Fruit fly (Drosophila melanogaster): ENCODE measurements around the gene kug.

kug gene

DNA sequence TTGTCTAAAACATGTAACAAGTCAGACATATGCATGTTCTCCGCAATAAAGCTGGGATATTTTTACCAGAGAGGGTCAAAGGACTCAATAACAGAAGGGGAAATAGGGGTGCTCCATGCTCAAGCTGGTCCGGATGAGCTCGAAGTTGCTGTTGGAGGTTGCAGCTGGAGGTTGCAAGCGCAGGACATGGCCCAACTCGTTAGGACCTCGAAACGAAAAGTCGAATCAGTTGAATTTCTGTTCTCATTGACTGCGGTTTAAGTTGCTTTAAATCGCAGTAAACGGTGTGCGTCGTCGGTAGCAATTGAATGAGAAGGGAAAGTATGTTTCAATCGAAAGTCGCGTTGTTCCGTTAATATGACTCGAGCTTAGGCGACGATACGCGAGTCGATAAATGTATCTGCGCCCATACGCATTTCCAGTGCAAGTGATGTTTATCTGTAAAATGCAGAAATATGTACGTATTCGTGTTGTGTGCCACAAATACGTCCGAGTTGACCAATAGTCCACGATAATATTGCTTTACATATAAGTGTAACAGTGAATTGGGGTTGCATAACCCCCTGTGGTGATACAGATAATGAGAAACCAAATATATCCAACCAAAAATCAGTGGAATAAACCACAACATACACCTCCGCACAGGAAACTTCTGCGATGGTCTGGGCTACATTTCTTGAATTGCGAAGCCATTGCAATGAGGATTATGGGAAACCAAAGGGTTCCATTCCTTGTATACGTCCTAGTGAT is at the start of gene kug:
kug (plus strand) TSS at position 269 of the 750 bp plus-strand sequence.
- no peak for TF ChIP-seq CG10366 (GFP tag; IDR thresholded peaks at IDR 0.05)
- peak; percentile 6 for TF ChIP-seq CG6813 (GFP tag; optimal IDR thresholded peaks at IDR 0.05)
- TF ChIP-seq Dad (GFP tag; optimal IDR thresholded peaks at IDR 0.05), result no peak
- TF ChIP-seq z (GFP tag; IDR thresholded peaks at IDR 0.05), result 0 out of 3 replicates have a peak, but pooled peaks have one; percentile 33
- TF ChIP-seq nerfin-2 (GFP tag; IDR thresholded peaks at IDR 0.05; ENCODE audit: partially characterized antibody), result 0 out of 2 replicates have a peak, but pooled peaks have one; percentile 39
- TF ChIP-seq CG31365 (tag; optimal IDR thresholded peaks at IDR 0.05), result no peak
- TF ChIP-seq Atf-2 (GFP tag; optimal IDR thresholded peaks at IDR 0.05), result no peak
- peak; percentile 96 for TF ChIP-seq CG15601 (tag; optimal IDR thresholded peaks at IDR 0.05)
- peak; percentile 19; the same call in 1 of the 2 replicates for TF ChIP-seq Bgb (GFP tag; IDR thresholded peaks at IDR 0.05; ENCODE audit: partially characterized antibody)
- peak; percentile 1 for TF ChIP-seq mirr (GFP tag; optimal IDR thresholded peaks at IDR 0.05)
- 0 out of 3 replicates have a peak, but pooled peaks have one; percentile 27 for TF ChIP-seq CG6791 (GFP tag; IDR thresholded peaks at IDR 0.05; ENCODE audit: partially characterized antibody)
- peak; percentile 46 for TF ChIP-seq D (optimal IDR thresholded peaks at IDR 0.05)
- no peak for TF ChIP-seq D (GFP tag; optimal IDR thresholded peaks at IDR 0.05)
- 0 out of 3 replicates have a peak, but pooled peaks have one; percentile 18 for TF ChIP-seq vnd (GFP tag; IDR thresholded peaks at IDR 0.05; ENCODE audit: partially characterized antibody)
- TF ChIP-seq CG5180 (GFP tag; optimal IDR thresholded peaks at IDR 0.05), result peak; percentile 98
- TF ChIP-seq hkb (optimal IDR thresholded peaks at IDR 0.05), result no peak
- 0 out of 2 replicates have a peak, but pooled peaks have one; percentile 5 for TF ChIP-seq hkb (GFP tag; IDR thresholded peaks at IDR 0.05)
- TF ChIP-seq Pdp1 (GFP tag; optimal IDR thresholded peaks at IDR 0.05), result peak in 1 of 2 experiments; percentile 46
- no peak for TF ChIP-seq tna (GFP tag; IDR thresholded peaks at IDR 0.05; ENCODE audit: partially characterized antibody)
- peak in 1 of 2 experiments; percentile 69 for TF ChIP-seq eve (GFP tag; optimal IDR thresholded peaks at IDR 0.05)
- peak; percentile 59 for TF ChIP-seq Med (GFP tag)
- TF ChIP-seq Jarid2 (GFP tag; optimal IDR thresholded peaks at IDR 0.05), result peak; percentile 24
- 0 out of 2 replicates have a peak, but pooled peaks have one; percentile 31 for TF ChIP-seq bbx (GFP tag; IDR thresholded peaks at IDR 0.05; ENCODE audit: partially characterized antibody)
- TF ChIP-seq zfh1 (GFP tag; IDR thresholded peaks at IDR 0.05), result 0 out of 3 replicates have a peak, but pooled peaks have one; percentile 3

DNA sequence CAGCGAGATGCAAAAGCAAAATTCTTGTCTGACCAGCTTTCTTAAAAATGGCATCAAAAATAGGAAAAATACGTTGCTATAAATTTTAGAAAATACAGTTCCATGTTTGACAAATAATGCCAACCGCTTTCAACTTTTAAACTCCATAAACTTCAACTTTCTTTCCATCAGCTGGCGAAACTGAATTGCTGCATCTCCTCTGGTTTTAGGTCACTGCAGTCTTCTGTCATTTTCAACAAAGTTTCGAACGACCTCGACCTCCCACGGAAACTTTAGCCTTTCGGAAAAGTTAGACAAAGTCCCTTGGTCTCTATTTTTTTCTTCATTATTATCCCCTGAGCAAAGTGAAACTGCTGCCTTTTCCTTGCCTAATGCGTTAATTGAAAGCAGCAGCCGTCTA is 49.4 kb upstream of the kug start, which contains the start of gene CG42263:
CG42263 (minus strand) TSS at position 101 of the 400 bp plus-strand sequence.
- no peak for TF ChIP-seq CG8478 (optimal IDR thresholded peaks at IDR 0.05)
- no peak for TF ChIP-seq CG8388 (GFP tag; optimal IDR thresholded peaks at IDR 0.05)
- no peak for TF ChIP-seq CG13894 (tag; optimal IDR thresholded peaks at IDR 0.05)
- TF ChIP-seq stc (GFP tag; IDR thresholded peaks at IDR 0.05), result no peak
- TF ChIP-seq ind (GFP tag; optimal IDR thresholded peaks at IDR 0.05), result no peak
- TF ChIP-seq MESR4 (GFP tag; optimal IDR thresholded peaks at IDR 0.05), result no peak
- TF ChIP-seq Hr39 (optimal IDR thresholded peaks at IDR 0.05), result no peak
- no peak for TF ChIP-seq Mad (GFP tag; optimal IDR thresholded peaks at IDR 0.05)
- TF ChIP-seq nerfin-2 (GFP tag; IDR thresholded peaks at IDR 0.05; ENCODE audit: partially characterized antibody), result no peak
- TF ChIP-seq CG6254 (GFP tag; optimal IDR thresholded peaks at IDR 0.05), result no peak

DNA sequence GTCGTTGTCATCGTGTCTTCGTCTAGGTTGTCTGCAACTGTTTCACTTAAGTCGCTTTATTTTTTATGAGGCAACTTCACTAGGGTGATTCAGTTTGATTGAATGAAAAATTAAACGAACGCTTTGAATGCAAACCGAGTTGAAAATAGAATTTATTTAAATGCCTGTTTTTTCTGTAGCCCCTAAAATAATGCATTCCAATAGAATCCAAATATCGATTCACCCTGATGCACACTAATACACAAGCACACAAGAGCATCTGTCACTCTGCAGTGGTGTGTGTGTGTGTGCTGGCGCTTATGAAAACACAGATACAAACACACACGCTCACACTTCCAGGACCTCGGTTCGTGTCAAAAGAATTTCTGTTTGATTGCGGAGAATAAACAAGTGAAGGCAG is 43.3 kb upstream of the kug start:
- no peak for TF ChIP-seq Mad (GFP tag; optimal IDR thresholded peaks at IDR 0.05)
- TF ChIP-seq sens (GFP tag), result peak; percentile 30
- peak; percentile 43 for TF ChIP-seq CG2120 (GFP tag; optimal IDR thresholded peaks at IDR 0.05)
- no peak for TF ChIP-seq sisA (GFP tag; IDR thresholded peaks at IDR 0.05)
- TF ChIP-seq slbo (GFP tag; IDR thresholded peaks at IDR 0.05), result 0 out of 2 replicates have a peak, but pooled peaks have one; percentile 13
- TF ChIP-seq Oaz (GFP tag; IDR thresholded peaks at IDR 0.05), result peak; percentile 16; the same call in 1 of the 2 replicates
- TF ChIP-seq CG4404 (GFP tag; IDR thresholded peaks at IDR 0.05), result no peak
- peak; percentile 21 for TF ChIP-seq CG1603 (tag; optimal IDR thresholded peaks at IDR 0.05)
- TF ChIP-seq CG12659 (GFP tag; optimal IDR thresholded peaks at IDR 0.05), result peak; percentile 18
- TF ChIP-seq tll (GFP tag; optimal IDR thresholded peaks at IDR 0.05), result no peak
- TF ChIP-seq fd3F (GFP tag; optimal IDR thresholded peaks at IDR 0.05), result no peak
- TF ChIP-seq cwo (GFP tag; optimal IDR thresholded peaks at IDR 0.05), result peak; percentile 36
- peak; percentile 60 for TF ChIP-seq abd-A (tag; optimal IDR thresholded peaks at IDR 0.05)
- no peak for TF ChIP-seq CG18262 (tag; optimal IDR thresholded peaks at IDR 0.05)
- peak; percentile 40 for TF ChIP-seq gem (tag; optimal IDR thresholded peaks at IDR 0.05)

All from whole organism, embryonic.